Worm (Caenorhabditis elegans): ENCODE measurements around the gene swsn-3.

swsn-3 gene

DNA sequence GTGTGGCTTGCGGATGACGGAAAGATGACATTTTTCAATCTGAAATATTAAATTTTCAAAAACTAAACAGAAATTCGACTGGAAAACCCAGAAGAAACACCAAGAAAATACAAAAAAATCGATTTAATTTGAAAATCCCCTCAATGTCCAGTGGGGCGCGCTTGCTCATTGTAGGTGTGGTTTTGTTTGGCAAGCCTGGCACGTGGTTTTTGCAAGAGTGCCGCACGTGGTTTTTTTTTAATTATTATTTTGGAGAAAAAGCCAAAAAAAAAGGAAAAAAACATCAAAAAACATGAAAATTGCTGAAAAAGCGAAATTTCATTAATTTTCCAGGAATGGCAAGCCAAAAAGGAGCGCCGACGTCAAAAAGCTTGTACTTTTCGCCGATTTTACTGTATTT, at the start of gene swsn-3:
Gene swsn-3 (minus strand): TSS at position 45 of the 400 bp plus-strand sequence.
- no peak for TF ChIP-seq unc-62 (GFP tag; optimal IDR thresholded peaks at IDR 0.05)

DNA sequence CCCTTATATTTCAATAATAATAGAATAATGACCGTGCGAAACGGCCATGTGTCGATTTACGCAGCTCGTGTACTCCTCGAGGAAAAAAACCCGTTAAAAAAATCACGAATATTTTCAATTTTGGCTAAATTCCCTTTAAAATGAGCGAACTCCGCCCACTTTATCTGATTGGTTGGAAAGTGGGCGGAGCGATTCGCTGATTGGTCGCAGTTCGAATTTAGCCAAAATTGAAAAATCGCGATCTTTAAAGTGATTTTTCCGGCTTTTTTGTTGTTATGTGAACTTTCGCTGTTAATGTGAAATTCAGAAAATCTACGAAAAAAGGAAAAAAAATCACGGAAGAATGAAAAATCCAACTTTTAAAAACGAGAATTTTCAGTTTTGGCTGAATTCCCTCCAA, 49.4 kb upstream of the swsn-3 start:
- no peak for TF ChIP-seq unc-62 (GFP tag; optimal IDR thresholded peaks at IDR 0.05)

DNA sequence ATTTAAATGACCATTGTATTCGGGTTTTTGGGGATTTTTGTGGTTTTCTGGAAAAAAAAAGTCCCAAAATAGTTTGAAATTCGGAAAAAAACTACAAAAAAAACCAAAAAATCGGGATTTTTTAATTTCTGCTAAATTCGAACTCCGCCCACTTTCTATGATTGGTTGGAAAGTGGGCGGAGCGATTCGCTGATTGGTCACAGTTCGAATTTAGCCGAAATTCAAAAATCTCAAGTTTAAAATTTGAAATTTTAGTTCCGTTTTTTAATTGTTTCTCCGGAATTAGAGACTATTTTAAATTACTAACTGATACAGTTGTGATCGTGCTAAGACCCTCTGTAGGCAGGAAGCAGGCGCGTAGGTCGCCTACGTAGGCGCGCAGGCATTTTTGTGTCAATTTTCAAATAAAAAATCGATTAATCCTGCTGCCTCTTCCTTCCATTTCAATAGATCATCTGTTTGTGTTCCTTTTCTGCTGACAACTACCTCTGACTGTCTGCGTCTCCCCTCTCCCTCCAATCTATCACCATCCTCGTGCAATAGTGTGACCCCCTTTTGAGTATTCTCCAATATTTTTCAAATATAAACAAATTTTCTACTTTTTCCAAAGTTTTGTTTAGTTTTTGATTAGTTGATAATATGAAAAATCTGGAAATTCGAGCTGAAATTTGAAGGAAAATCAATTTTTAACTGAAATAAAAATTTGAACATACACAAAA, 47.9 kb upstream of the swsn-3 start:
- no peak for TF ChIP-seq unc-62 (GFP tag; optimal IDR thresholded peaks at IDR 0.05)

ce11 chrIII:2814919-2815554, 46.6 kb upstream of the swsn-3 start, which contains the start of gene tufm-1:
TSS of gene tufm-1 (minus strand) at chrIII:2814969.
- no peak for TF ChIP-seq unc-62 (GFP tag; optimal IDR thresholded peaks at IDR 0.05)

DNA sequence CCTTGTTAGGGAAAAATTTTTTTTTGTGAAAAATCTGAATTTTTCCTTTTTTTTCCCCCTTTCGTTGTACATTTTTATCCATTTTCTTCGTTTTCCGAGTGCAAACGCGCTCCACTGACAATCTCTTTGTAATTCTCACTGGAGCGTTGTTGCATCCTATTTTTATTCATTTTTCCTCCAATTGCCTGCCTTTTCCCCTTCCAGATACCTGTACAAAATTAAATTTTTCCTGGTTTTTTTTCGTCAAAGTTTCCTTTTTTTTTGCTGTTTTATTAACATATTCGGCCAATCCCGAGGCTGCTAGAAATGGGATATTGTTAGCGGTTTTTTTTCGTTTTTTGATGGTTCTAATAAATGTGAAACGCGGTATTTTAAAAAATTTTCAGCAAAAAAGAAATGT, 42.9 kb upstream of the swsn-3 start:
- no peak for TF ChIP-seq unc-62 (GFP tag; optimal IDR thresholded peaks at IDR 0.05)

- no peak for TF ChIP-seq unc-62 (GFP tag; optimal IDR thresholded peaks at IDR 0.05)
Observed at ce11 chrIII:2805084-2805483, 36.6 kb upstream of the swsn-3 start, which contains the start of gene Y71H2AM.3. TSS of gene Y71H2AM.3 (plus strand) at chrIII:2805430.

ce11 chrIII:2804461-2804860, 36.0 kb upstream of the swsn-3 start:
- TF ChIP-seq unc-62 (GFP tag; optimal IDR thresholded peaks at IDR 0.05): no peak

DNA sequence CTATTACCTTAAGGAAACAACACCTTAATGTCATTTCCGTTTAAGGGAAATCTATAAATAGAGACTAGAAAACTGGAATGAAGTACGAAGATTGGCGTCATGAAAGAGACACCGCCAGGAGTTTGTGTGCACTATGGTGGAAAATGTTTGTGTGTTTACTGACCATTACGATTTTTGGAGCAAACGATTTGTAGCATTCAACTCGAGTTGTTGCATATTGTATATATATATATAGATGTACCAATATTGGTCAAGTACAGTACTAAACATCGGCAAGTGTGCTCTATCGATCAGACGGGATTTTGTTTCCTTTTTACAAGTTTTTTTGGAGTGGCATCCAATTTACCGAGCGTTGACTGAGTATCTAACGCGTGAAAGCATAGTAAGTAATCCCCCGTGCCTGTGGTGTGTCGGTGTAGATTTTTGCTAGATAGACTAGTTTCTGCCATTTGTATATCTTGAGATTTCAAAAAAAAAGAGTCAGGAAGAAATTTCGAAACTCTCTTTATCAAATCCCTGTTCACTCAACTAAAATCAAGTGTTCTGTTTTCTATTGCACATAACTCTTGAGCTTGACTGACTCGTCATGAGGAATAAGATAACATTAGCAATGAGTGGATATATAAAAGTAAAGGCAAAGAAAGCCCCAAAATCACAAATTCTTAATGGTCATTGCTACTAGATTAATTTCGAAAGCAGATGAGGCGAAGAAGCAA, 33.5 kb upstream of the swsn-3 start, which contains the start of the genes twk-45 and Y71H2AM.25:
Gene twk-45 (minus strand): TSS at position 101 of the 716 bp plus-strand sequence.
Gene Y71H2AM.25 (plus strand): TSS at position 666 of the 716 bp plus-strand sequence.
- TF ChIP-seq unc-62 (GFP tag; optimal IDR thresholded peaks at IDR 0.05): no peak

DNA sequence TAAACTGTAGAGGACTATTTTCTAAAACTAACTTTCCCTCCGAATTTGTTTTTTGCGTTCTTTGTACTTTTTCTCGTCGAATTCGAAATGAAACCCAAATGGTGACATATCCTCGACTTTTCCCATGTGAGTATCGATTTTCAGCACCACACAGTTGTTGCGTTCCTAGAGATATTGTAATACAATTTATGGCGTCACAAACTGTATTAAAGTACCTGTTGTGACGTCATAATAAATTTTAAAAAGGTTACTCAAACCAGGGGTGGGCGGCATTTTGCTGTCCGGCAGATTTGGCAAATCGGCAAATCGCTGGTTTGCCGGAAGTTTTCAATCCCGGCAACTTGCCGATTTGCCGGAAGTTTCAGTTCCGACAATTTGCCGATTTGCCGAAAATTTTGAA, 32.3 kb upstream of the swsn-3 start:
- TF ChIP-seq unc-62 (GFP tag; optimal IDR thresholded peaks at IDR 0.05): no peak

DNA sequence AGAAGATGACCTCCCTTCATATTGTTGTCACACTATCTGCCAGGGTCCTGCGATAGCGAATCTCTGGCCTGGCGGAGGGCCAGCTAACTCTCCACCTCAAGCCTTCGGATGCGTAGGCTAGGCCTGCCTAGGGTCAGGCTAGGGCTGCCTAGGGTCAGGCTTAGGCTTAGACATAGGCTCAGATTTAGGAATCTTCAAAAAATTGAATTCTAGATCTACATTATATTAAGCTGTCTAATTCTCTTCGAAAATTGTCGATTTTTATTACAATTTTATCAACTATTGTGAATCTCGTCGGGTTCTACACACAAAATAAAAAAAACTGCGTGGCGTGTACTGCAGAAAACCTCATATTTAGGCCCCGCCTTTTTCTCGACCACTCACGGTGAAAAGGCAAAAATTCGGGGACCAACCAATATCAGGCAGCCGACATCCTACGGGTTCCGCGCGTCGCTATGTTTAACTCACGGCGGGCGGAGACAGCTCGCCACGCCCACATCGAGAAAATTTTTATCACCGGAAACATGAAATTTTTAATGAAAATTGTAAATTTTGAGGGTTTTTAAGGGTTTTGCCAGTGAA, 27.1 kb upstream of the swsn-3 start:
- no peak for TF ChIP-seq unc-62 (GFP tag; optimal IDR thresholded peaks at IDR 0.05)

DNA sequence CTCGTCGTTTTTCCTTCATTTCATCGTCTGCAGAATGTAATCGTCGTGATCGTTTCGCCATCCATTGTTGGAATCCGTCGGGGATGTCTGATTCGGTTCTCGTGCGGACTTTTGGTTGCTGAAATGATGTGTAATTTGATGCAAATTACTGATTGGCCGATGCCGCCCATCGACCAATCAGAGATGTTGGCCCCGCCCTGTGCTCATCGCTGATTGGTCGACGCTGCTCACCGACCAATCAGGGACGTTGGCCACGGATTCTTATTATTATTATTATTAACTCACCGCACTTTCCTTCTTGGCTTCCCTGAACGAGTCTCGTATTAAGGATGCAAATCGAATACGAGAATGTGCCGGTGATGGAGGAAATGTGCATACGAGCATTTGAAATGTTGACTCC, 25.6 kb upstream of the swsn-3 start:
- TF ChIP-seq unc-62 (GFP tag; optimal IDR thresholded peaks at IDR 0.05): no peak

DNA sequence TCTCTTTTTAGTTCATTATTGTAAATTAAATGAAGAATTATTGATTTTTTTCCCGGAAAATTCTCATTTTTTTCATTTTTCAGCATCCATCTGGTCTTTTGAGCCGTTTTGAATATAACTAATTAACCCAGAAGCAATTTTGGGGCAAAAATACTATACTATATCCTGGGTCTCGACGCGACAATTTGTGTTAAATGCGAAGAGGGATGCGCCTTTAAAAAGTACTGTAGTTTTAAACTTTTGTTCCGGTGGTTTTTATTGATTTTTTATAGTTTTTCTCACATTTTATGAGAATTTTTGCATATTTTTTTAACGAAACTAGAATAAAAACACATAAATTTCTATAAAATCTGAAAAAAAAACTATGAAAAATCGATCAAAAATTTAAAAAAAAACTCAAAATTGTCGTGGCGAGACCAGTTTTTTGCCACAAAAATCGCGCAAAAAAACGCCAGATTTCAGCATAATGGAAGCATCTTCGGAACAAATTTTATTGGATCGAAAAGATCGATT, 19.6 kb upstream of the swsn-3 start, which contains the start of gene tbcc-1:
Gene tbcc-1 (plus strand): TSS at position 463 of the 513 bp plus-strand sequence.
- TF ChIP-seq unc-62 (GFP tag; optimal IDR thresholded peaks at IDR 0.05): no peak

ce11 chrIII:2786740-2787139, 18.3 kb upstream of the swsn-3 start, which contains the start of gene nduc-2:
TSS of gene nduc-2 (plus strand) at chrIII:2786852.
- no peak for TF ChIP-seq unc-62 (GFP tag; optimal IDR thresholded peaks at IDR 0.05)

DNA sequence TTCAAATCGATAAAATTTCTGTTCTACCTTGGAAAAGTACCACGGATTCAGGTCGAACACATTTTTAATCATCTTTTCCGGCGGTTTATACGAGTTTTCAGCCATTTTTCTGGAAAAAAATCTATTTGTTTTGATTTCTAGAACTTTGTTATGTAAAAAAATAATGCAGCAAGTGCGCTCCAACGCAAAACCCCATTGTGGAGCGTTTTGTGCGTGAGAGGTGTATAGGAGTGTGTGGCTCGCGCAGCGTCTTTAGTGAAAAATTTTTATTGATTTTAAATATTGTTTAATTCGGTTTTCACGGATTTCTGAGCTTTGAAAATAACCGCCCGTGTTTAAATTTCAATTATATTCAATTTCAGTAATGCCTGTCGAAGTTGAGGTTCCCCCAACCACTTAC, 17.4 kb upstream of the swsn-3 start, which contains the start of gene Y71H2AM.20:
Gene Y71H2AM.20 (minus strand): TSS at position 109 of the 400 bp plus-strand sequence.
- TF ChIP-seq unc-62 (GFP tag; optimal IDR thresholded peaks at IDR 0.05): no peak

- TF ChIP-seq unc-62 (GFP tag; optimal IDR thresholded peaks at IDR 0.05): no peak
Observed at ce11 chrIII:2781833-2782232, 13.4 kb upstream of the swsn-3 start.

DNA sequence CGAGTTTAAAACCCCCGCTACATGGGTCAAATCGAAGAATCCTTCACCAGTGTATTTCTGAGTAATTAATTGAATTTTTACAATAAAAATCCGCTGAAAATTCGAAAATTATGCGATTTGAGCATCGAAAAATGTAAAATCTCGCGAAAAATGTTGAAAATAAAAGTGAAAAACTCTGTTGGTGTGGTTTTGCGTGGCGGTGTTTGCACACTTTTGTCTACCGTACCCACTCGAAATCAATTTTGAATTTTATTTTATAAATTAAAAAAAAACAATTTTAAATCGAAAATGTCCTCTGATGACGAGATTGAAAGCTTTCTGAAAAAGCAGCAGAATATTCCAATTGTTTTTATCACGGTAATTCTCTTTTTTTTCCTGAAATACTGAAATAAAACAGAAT, 12.3 kb upstream of the swsn-3 start, which contains the start of gene Y71H2AM.6:
Gene Y71H2AM.6 (plus strand): TSS at position 264 of the 400 bp plus-strand sequence.
- no peak for TF ChIP-seq unc-62 (GFP tag; optimal IDR thresholded peaks at IDR 0.05)
